Worm (Caenorhabditis elegans): Measurements from ENCODE around the gene Y55D5A.3.

- no peak for TF ChIP-seq pha-4 (GFP tag; IDR thresholded peaks at IDR 0.05)
- TF ChIP-seq pha-4 (tag; optimal IDR thresholded peaks at IDR 0.05) = no peak
- peak in 1 of 2 experiments; percentile 93 for TF ChIP-seq unc-62 (GFP tag; optimal IDR thresholded peaks at IDR 0.05 in 1 of 2)
- TF ChIP-seq unc-62 (tag; optimal IDR thresholded peaks at IDR 0.05) = no peak
- no peak for TF ChIP-seq snpc-1.2 (GFP tag; IDR thresholded peaks at IDR 0.05)
- no peak for TF ChIP-seq mep-1 (tag; optimal IDR thresholded peaks at IDR 0.05)
- TF ChIP-seq fos-1 (tag; optimal IDR thresholded peaks at IDR 0.05) = no peak
- no peak for TF ChIP-seq snpc-4 (tag; optimal IDR thresholded peaks at IDR 0.05)
- TF ChIP-seq ceh-82 (tag; optimal IDR thresholded peaks at IDR 0.05) = no peak
- TF ChIP-seq aha-1 (tag) = no peak
- TF ChIP-seq hmg-1.1 (GFP tag; IDR thresholded peaks at IDR 0.05) = no peak
- TF ChIP-seq dpl-1 (GFP tag; optimal IDR thresholded peaks at IDR 0.05) = no peak
- TF ChIP-seq pqm-1 (tag; optimal IDR thresholded peaks at IDR 0.05) = no peak
- TF ChIP-seq mes-2 (tag; optimal IDR thresholded peaks at IDR 0.05; ENCODE audit: poor library complexity, severe bottlenecking) = no peak
These were observed 23.2 kb downstream of the Y55D5A.3 start for ce11 chrIII:2952437-2952836.

Measured in whole organism, L4 larva.